Fruit fly (Drosophila melanogaster) whole organism, embryonic: ENCODE measurements around the gene CG15406.

Experiments
- Antp ChIP-seq: fragments of 200-800 bp; sonication (Bioruptor generic); optimal IDR thresholded peaks from 3 replicates; lab custom pipeline; 2016; ENCODE audit warnings: missing biosample characterization, missing genetic modification characterization
- CG12659 ChIP-seq: fragments of 200-800 bp; sonication (Bioruptor generic); optimal IDR thresholded peaks from 3 replicates; lab custom pipeline; 2017; ENCODE audit warnings: mild to moderate bottlenecking, missing biosample characterization, missing genetic modification reagents, missing genetic modification characterization
- CG12942 ChIP-seq: fragments of 200-800 bp; sonication (Bioruptor generic); optimal IDR thresholded peaks from 3 replicates; lab custom pipeline; 2016; ENCODE audit warnings: missing biosample characterization, missing genetic modification characterization
- CG14965 ChIP-seq: fragments of 200-800 bp; sonication (Bioruptor generic); optimal IDR thresholded peaks from 2 replicates; lab custom pipeline; 2016; ENCODE audit warnings: missing biosample characterization, missing genetic modification characterization, borderline replicate concordance
- CG17328 ChIP-seq: fragments of 200-800 bp; sonication (Bioruptor generic); IDR thresholded peaks from 2 replicates; pipeline ENCODE4 v1.3.6; 2022; ENCODE audit warnings: missing biosample characterization, missing genetic modification characterization
- CG17802 ChIP-seq: fragments of 200-800 bp; sonication (Bioruptor generic); optimal IDR thresholded peaks from 2 replicates; lab custom pipeline; 2018; ENCODE audit warnings: missing biosample characterization, mild to moderate bottlenecking, missing genetic modification characterization, moderate library complexity
- CG17829 ChIP-seq: fragments of 200-800 bp; optimal IDR thresholded peaks from 2 replicates; lab custom pipeline; 2019; ENCODE audit warnings: missing biosample characterization, mild to moderate bottlenecking, missing genetic modification characterization, moderate library complexity
- CG2199 ChIP-seq: fragments of 200-800 bp; sonication (Bioruptor generic); IDR thresholded peaks from 3 replicates; pipeline ENCODE4 v1.3.6; 2022; ENCODE audit warnings: missing biosample characterization, missing genetic modification characterization
- CG2889 ChIP-seq: fragments of 200-800 bp; sonication (Bioruptor generic); IDR thresholded peaks from 3 replicates; pipeline ENCODE4 v1.3.6; 2022; ENCODE audit warnings: missing biosample characterization, missing genetic modification characterization
- CG3163 ChIP-seq: fragments of 200-800 bp; sonication (Bioruptor generic); optimal IDR thresholded peaks from 3 replicates; lab custom pipeline; 2016; ENCODE audit warnings: missing biosample characterization, missing genetic modification characterization
- CG32772 ChIP-seq: fragments of 200-800 bp; sonication (Bioruptor generic); IDR thresholded peaks from 2 replicates; pipeline ENCODE4 v1.3.6; 2022; ENCODE audit warnings: missing biosample characterization, missing genetic modification characterization
- CG33213 ChIP-seq: fragments of 200-800 bp; sonication (Bioruptor generic); optimal IDR thresholded peaks from 3 replicates; lab custom pipeline; 2016; ENCODE audit warnings: missing biosample characterization, missing genetic modification characterization
- CG4282 ChIP-seq: fragments of 200-800 bp; sonication (Bioruptor generic); optimal IDR thresholded peaks from 2 replicates; lab custom pipeline; 2016; ENCODE audit warnings: missing biosample characterization, missing genetic modification characterization
- CG4404 ChIP-seq: fragments of 200-800 bp; sonication (Bioruptor generic); IDR thresholded peaks from 2 replicates; pipeline ENCODE4 v1.3.6; 2022; ENCODE audit warnings: missing biosample characterization, missing genetic modification characterization
- CG4820 ChIP-seq: fragments of 200-800 bp; sonication (Bioruptor generic); optimal IDR thresholded peaks from 3 replicates; lab custom pipeline; 2016; ENCODE audit warnings: missing biosample characterization, missing genetic modification characterization
- CG6175 ChIP-seq: fragments of 200-800 bp; sonication (Bioruptor generic); IDR thresholded peaks from 3 replicates; pipeline ENCODE4 v1.3.6; 2022; ENCODE audit warnings: missing biosample characterization, missing genetic modification characterization
- CG6791 ChIP-seq: fragments of 200-800 bp; sonication (Bioruptor generic); IDR thresholded peaks from 3 replicates; pipeline ENCODE4 v1.3.6; 2022; ENCODE audit warnings: missing biosample characterization, missing genetic modification characterization; ENCODE audit not compliant: partially characterized antibody
- CG7963 ChIP-seq: fragments of 200-800 bp; sonication (Bioruptor generic); IDR thresholded peaks from 3 replicates; pipeline ENCODE4 v1.3.6; 2022; ENCODE audit warnings: missing biosample characterization, missing genetic modification characterization; ENCODE audit not compliant: partially characterized antibody
- CG9727 ChIP-seq: fragments of 200-800 bp; sonication (Bioruptor generic); optimal IDR thresholded peaks from 3 replicates; lab custom pipeline; 2017; ENCODE audit warnings: missing biosample characterization, mild to moderate bottlenecking, missing genetic modification characterization
- CHES-1-like ChIP-seq: fragments of 200-800 bp; sonication (Bioruptor generic); optimal IDR thresholded peaks from 2 replicates; lab custom pipeline; 2016; ENCODE audit warnings: missing biosample characterization, missing genetic modification characterization
- Elba2 ChIP-seq: fragments of 200-800 bp; sonication (Bioruptor generic); optimal IDR thresholded peaks from 3 replicates; lab custom pipeline; 2016; ENCODE audit warnings: missing biosample characterization, missing genetic modification characterization
- Fer2 ChIP-seq: fragments of 200-800 bp; sonication (Bioruptor generic); optimal IDR thresholded peaks from 2 replicates; lab custom pipeline; 2018; ENCODE audit warnings: missing biosample characterization, mild to moderate bottlenecking, missing genetic modification characterization, moderate library complexity
- Hmr ChIP-seq: fragments of 200-800 bp; sonication (Bioruptor generic); optimal IDR thresholded peaks from 3 replicates; lab custom pipeline; 2017; ENCODE audit warnings: mild to moderate bottlenecking, missing biosample characterization, missing genetic modification reagents, missing genetic modification characterization
- Hr51 ChIP-seq, 2 experiments: fragments of 200-800 bp; sonication (Bioruptor generic); optimal IDR thresholded peaks; 2 replicates in 1 of 2; 3 replicates in 1 of 2; lab custom pipeline; 2016 to 2018; ENCODE audit warnings: missing biosample characterization in 2 of 2, missing genetic modification characterization in 2 of 2, mild to moderate bottlenecking in 1 of 2, moderate library complexity in 1 of 2
- Med ChIP-seq: fragments of 200-800 bp; sonication (Bioruptor generic); peaks from one replicate; lab custom pipeline; 2016; ENCODE audit warnings: missing biosample characterization, missing genetic modification characterization, mild to moderate bottlenecking, inconsistent platforms, moderate library complexity
- Meics ChIP-seq: fragments of 200-800 bp; sonication (Bioruptor generic); optimal IDR thresholded peaks from 2 replicates; lab custom pipeline; 2017; ENCODE audit warnings: missing biosample characterization, mild to moderate bottlenecking, missing genetic modification characterization
- Myb ChIP-seq: fragments of 200-800 bp; sonication (Bioruptor generic); optimal IDR thresholded peaks from 2 replicates; lab custom pipeline; 2016; ENCODE audit warnings: missing biosample characterization, missing genetic modification characterization
- Trl ChIP-seq, 3 experiments: fragments of >200 bp in 2 of 3; fragments of 200-800 bp in 1 of 3; sonication (Bioruptor generic) in 1 of 3; optimal IDR thresholded peaks; 2 replicates in 1 of 3; 3 replicates in 2 of 3; lab custom pipeline; 2016 to 2017; ENCODE audit warnings: missing biosample characterization in 1 of 3, missing genetic modification characterization in 1 of 3
- al ChIP-seq: fragments of 200-800 bp; sonication (Bioruptor generic); IDR thresholded peaks from 2 replicates; pipeline ENCODE4 v1.3.6; 2022; ENCODE audit warnings: missing biosample characterization, missing genetic modification characterization
- amos ChIP-seq: fragments of 200-800 bp; sonication (Bioruptor generic); IDR thresholded peaks from 2 replicates; pipeline ENCODE4 v1.3.6; 2022; ENCODE audit warnings: missing biosample characterization, missing genetic modification characterization; ENCODE audit not compliant: partially characterized antibody
- btn ChIP-seq: fragments of 200-800 bp; sonication (Bioruptor generic); optimal IDR thresholded peaks from 2 replicates; lab custom pipeline; 2016; ENCODE audit warnings: missing biosample characterization, missing genetic modification characterization
- chn ChIP-seq: fragments of 200-800 bp; sonication (Bioruptor generic); optimal IDR thresholded peaks from 2 replicates; lab custom pipeline; 2016; ENCODE audit warnings: missing biosample characterization, missing genetic modification characterization
- corto ChIP-seq: fragments of 200-800 bp; sonication (Bioruptor generic); optimal IDR thresholded peaks from 2 replicates; lab custom pipeline; 2016; ENCODE audit warnings: missing biosample characterization, mild to moderate bottlenecking, missing genetic modification characterization, moderate library complexity
- croc ChIP-seq: fragments of 200-800 bp; sonication (Bioruptor generic); conservative IDR thresholded peaks from 3 replicates; pipeline ENCODE4 v1.3.6; 2022; ENCODE audit warnings: missing biosample characterization, missing genetic modification characterization
- eve ChIP-seq, 2 experiments: fragments of >200 bp; optimal IDR thresholded peaks; 2 replicates each; lab custom pipeline; 2017; ENCODE audit warnings: missing biosample characterization in 2 of 2, missing genetic modification characterization in 2 of 2
- eyg ChIP-seq: fragments of 200-800 bp; sonication (Bioruptor generic); optimal IDR thresholded peaks from 3 replicates; lab custom pipeline; 2016; ENCODE audit warnings: missing biosample characterization, missing genetic modification characterization
- jigr1 ChIP-seq: fragments of 200-800 bp; sonication (Bioruptor generic); IDR thresholded peaks from 3 replicates; pipeline ENCODE4 v1.3.6; 2022; ENCODE audit warnings: missing biosample characterization, missing genetic modification characterization
- jing ChIP-seq: fragments of 200-800 bp; sonication (Bioruptor generic); optimal IDR thresholded peaks from 2 replicates; lab custom pipeline; 2018; ENCODE audit warnings: missing biosample characterization, mild to moderate bottlenecking, missing genetic modification characterization
- ken ChIP-seq: fragments of 200-800 bp; sonication (Bioruptor generic); IDR thresholded peaks from 3 replicates; pipeline ENCODE4 v1.3.6; 2022; ENCODE audit warnings: missing biosample characterization, missing genetic modification characterization
- klu ChIP-seq: fragments of 200-800 bp; sonication (Bioruptor generic); IDR thresholded peaks from 2 replicates; pipeline ENCODE4 v1.3.6; 2022; ENCODE audit warnings: missing biosample characterization, missing genetic modification characterization
- lov ChIP-seq, 2 experiments: fragments of 200-800 bp in 1 of 2; fragments of >200 bp in 1 of 2; sonication (Bioruptor generic) in 1 of 2; IDR thresholded peaks in 1 of 2; optimal IDR thresholded peaks in 1 of 2; 2 replicates in 1 of 2; 3 replicates in 1 of 2; pipeline versions ENCODE4 v1.3.6 to Lab custom; 2017 to 2022; ENCODE audit warnings: missing biosample characterization in 1 of 2, missing genetic modification characterization in 1 of 2
- luna ChIP-seq: fragments of 200-800 bp; sonication (Bioruptor generic); optimal IDR thresholded peaks from 2 replicates; lab custom pipeline; 2016; ENCODE audit warnings: missing biosample characterization, missing genetic modification characterization
- nerfin-1 ChIP-seq: fragments of 200-800 bp; sonication (Bioruptor generic); optimal IDR thresholded peaks from 3 replicates; lab custom pipeline; 2019; ENCODE audit warnings: missing biosample characterization, mild to moderate bottlenecking, missing genetic modification characterization, moderate library complexity
- onecut ChIP-seq: fragments of 200-800 bp; sonication (Bioruptor generic); IDR thresholded peaks from 2 replicates; pipeline ENCODE4 v1.3.6; 2022; ENCODE audit warnings: missing biosample characterization, missing genetic modification characterization
- pnt ChIP-seq: fragments of 200-800 bp; sonication (Bioruptor generic); optimal IDR thresholded peaks from 3 replicates; lab custom pipeline; 2016; ENCODE audit warnings: missing biosample characterization, missing genetic modification characterization
- sc ChIP-seq, 3 experiments: fragments of >200 bp in 2 of 3; fragments of 200-800 bp in 1 of 3; sonication (Bioruptor generic) in 1 of 3; optimal IDR thresholded peaks; 2 replicates in 2 of 3; 3 replicates in 1 of 3; lab custom pipeline; 2017; ENCODE audit warnings: mild to moderate bottlenecking in 1 of 3, missing biosample characterization in 1 of 3, missing genetic modification characterization in 1 of 3, missing genetic modification reagents in 1 of 3
- schlank ChIP-seq: fragments of 200-800 bp; sonication (Bioruptor generic); optimal IDR thresholded peaks from 2 replicates; lab custom pipeline; 2018; ENCODE audit warnings: missing biosample characterization, mild to moderate bottlenecking, missing genetic modification characterization
- slp2 ChIP-seq: fragments of 200-800 bp; sonication (Bioruptor generic); optimal IDR thresholded peaks from 2 replicates; lab custom pipeline; 2016; ENCODE audit warnings: missing biosample characterization, missing genetic modification characterization
- ttk ChIP-seq: fragments of 200-800 bp; sonication (Bioruptor generic); IDR thresholded peaks from 2 replicates; pipeline ENCODE4 v2.1.2; 2022; ENCODE audit warnings: missing biosample characterization, missing genetic modification characterization
- wor ChIP-seq: fragments of 200-800 bp; sonication (Bioruptor generic); IDR thresholded peaks from 2 replicates; pipeline ENCODE4 v1.3.6; 2022; ENCODE audit warnings: missing biosample characterization, missing genetic modification characterization

The CG15406 gene

dm6 chr2L:3301058-3301457 is 8.0 kb upstream of the CG15406 start (continued):
- no peak for TF ChIP-seq CHES-1-like (GFP tag; lab: Kevin White, UChicago)
- no peak for TF ChIP-seq CG32772 (GFP tag; lab: Robert Waterston, UW)
- no peak for TF ChIP-seq CG4282 (GFP tag; lab: Kevin White, UChicago)
- no peak for TF ChIP-seq btn
- TF ChIP-seq CG17802 (tag; lab: Kevin White, UChicago) = no peak
- no peak for TF ChIP-seq CG14965
- no peak for TF ChIP-seq onecut (GFP tag; lab: Robert Waterston, UW)
- TF ChIP-seq CG6791 (GFP tag; lab: Robert Waterston, UW) = no peak
- TF ChIP-seq Hmr (GFP tag; lab: Kevin White, UChicago) = no peak
- TF ChIP-seq CG6175 (GFP tag; lab: Robert Waterston, UW) = no peak
- no peak for TF ChIP-seq CG17829 (tag; lab: Kevin White, UChicago)
- TF ChIP-seq pnt (GFP tag; lab: Kevin White, UChicago) = no peak
- TF ChIP-seq CG12942 (GFP tag; lab: Kevin White, UChicago) = no peak
- TF ChIP-seq CG17328 (GFP tag; lab: Robert Waterston, UW) = no peak
- no peak for TF ChIP-seq Fer2 (tag; lab: Kevin White, UChicago)
- TF ChIP-seq chn (GFP tag; lab: Kevin White, UChicago) = no peak
- TF ChIP-seq croc = no peak
- no peak for TF ChIP-seq wor
- TF ChIP-seq amos (GFP tag; lab: Robert Waterston, UW) = no peak
- TF ChIP-seq jigr1 = no peak
- TF ChIP-seq CG12659 (GFP tag; lab: Kevin White, UChicago) = no peak
- 0 out of 3 replicates have a peak, but pooled peaks have one; percentile 54 for TF ChIP-seq CG2199 (GFP tag; lab: Robert Waterston, UW)
- TF ChIP-seq jing = no peak
- no peak for TF ChIP-seq eyg (GFP tag; lab: Kevin White, UChicago)
- peak; percentile 91 for TF ChIP-seq Meics (GFP tag; lab: Kevin White, UChicago)
- TF ChIP-seq CG4820 (GFP tag; lab: Kevin White, UChicago) = no peak
- TF ChIP-seq Hr51 (GFP tag; optimal IDR thresholded peaks at IDR 0.05; lab: Kevin White, UChicago) = no peak
- TF ChIP-seq schlank (tag; lab: Kevin White, UChicago) = no peak
- 0 out of 2 replicates have a peak, but pooled peaks have one; percentile 16 for TF ChIP-seq ttk (GFP tag; lab: Robert Waterston, UW)
- TF ChIP-seq al (GFP tag; lab: Robert Waterston, UW) = no peak
- TF ChIP-seq CG4404 (GFP tag; lab: Robert Waterston, UW) = no peak
- TF ChIP-seq sc (optimal IDR thresholded peaks at IDR 0.05; lab: Kevin White, UChicago) = no peak
- TF ChIP-seq sc (GFP tag; optimal IDR thresholded peaks at IDR 0.05; lab: Kevin White, UChicago) = no peak
- no peak for TF ChIP-seq nerfin-1
- no peak for TF ChIP-seq eve (GFP tag; optimal IDR thresholded peaks at IDR 0.05; lab: Kevin White, UChicago)
- no peak for TF ChIP-seq Trl (optimal IDR thresholded peaks at IDR 0.05; lab: Kevin White, UChicago)
- TF ChIP-seq Trl (GFP tag; optimal IDR thresholded peaks at IDR 0.05; lab: Kevin White, UChicago) = no peak
- no peak for TF ChIP-seq Antp (GFP tag; lab: Kevin White, UChicago)
- TF ChIP-seq corto = no peak
- peak; percentile 17 for TF ChIP-seq Med
- TF ChIP-seq Elba2 = no peak
- TF ChIP-seq CG7963 (GFP tag; lab: Robert Waterston, UW) = no peak
- no peak for TF ChIP-seq ken (GFP tag; lab: Robert Waterston, UW)
- TF ChIP-seq Myb (GFP tag; lab: Kevin White, UChicago) = no peak
- TF ChIP-seq slp2 (GFP tag; lab: Kevin White, UChicago) = no peak
- TF ChIP-seq klu (GFP tag; lab: Robert Waterston, UW) = no peak
- TF ChIP-seq luna (GFP tag; lab: Kevin White, UChicago) = no peak
- TF ChIP-seq CG3163 = no peak
- TF ChIP-seq CG2889 (GFP tag; lab: Robert Waterston, UW) = 0 out of 3 replicates have a peak, but pooled peaks have one; percentile 24
- TF ChIP-seq CG33213 (GFP tag; lab: Kevin White, UChicago) = no peak
- TF ChIP-seq CG9727 (GFP tag; lab: Kevin White, UChicago) = no peak
- TF ChIP-seq lov (optimal IDR thresholded peaks at IDR 0.05; lab: Kevin White, UChicago) = no peak
- 0 out of 3 replicates have a peak, but pooled peaks have one; percentile 26 for TF ChIP-seq lov (GFP tag; IDR thresholded peaks at IDR 0.05; lab: Robert Waterston, UW)
